Worm (Caenorhabditis elegans) whole organism, late embryonic: ENCODE data around the gene ubc-24.

Experiments used
- ama-1 ChIP-seq: fragments of 150-350 bp; optimal IDR thresholded peaks from 2 replicates; lab custom pipeline; 2014
- dve-1 ChIP-seq: sonication (generic microtip); optimal IDR thresholded peaks from 2 replicates; lab custom pipeline; 2017; ENCODE audit warnings: antibody characterized with exemption, mild to moderate bottlenecking, missing genetic modification characterization, missing compliant biosample characterization
- ets-4 ChIP-seq: sonication (generic microtip); optimal IDR thresholded peaks from 2 replicates; lab custom pipeline; 2016; ENCODE audit warnings: missing genetic modification characterization, missing compliant biosample characterization
- nfya-1 ChIP-seq: sonication (generic microtip); optimal IDR thresholded peaks from 2 replicates; lab custom pipeline; 2017; ENCODE audit warnings: missing genetic modification characterization, mild to moderate bottlenecking, missing compliant biosample characterization, antibody characterized with exemption, moderate library complexity
- nhr-232 ChIP-seq: sonication (generic microtip); optimal IDR thresholded peaks from 2 replicates; lab custom pipeline; 2016; ENCODE audit warnings: missing genetic modification characterization, missing compliant biosample characterization
- npax-4 ChIP-seq: sonication (generic microtip); optimal IDR thresholded peaks from 2 replicates; lab custom pipeline; 2016; ENCODE audit warnings: missing genetic modification characterization, missing compliant biosample characterization
- pqm-1 ChIP-seq: sonication (generic microtip); optimal IDR thresholded peaks from 2 replicates; lab custom pipeline; 2016; ENCODE audit warnings: missing genetic modification characterization, missing compliant biosample characterization
- ref-2 ChIP-seq: sonication (generic microtip); optimal IDR thresholded peaks from 2 replicates; lab custom pipeline; 2016; ENCODE audit warnings: missing genetic modification characterization, missing compliant biosample characterization
- sdc-2 ChIP-seq: sonication (generic microtip); optimal IDR thresholded peaks from 2 replicates; lab custom pipeline; 2016; ENCODE audit warnings: missing genotype, missing genetic modification characterization, missing compliant biosample characterization
- unc-42 ChIP-seq: sonication (generic microtip); optimal IDR thresholded peaks from 2 replicates; lab custom pipeline; 2016; ENCODE audit warnings: missing genotype, missing genetic modification characterization, missing compliant biosample characterization
- ztf-16 ChIP-seq: sonication (generic microtip); optimal IDR thresholded peaks from 2 replicates; lab custom pipeline; 2017; ENCODE audit warnings: missing genetic modification characterization, missing compliant biosample characterization

DNA sequence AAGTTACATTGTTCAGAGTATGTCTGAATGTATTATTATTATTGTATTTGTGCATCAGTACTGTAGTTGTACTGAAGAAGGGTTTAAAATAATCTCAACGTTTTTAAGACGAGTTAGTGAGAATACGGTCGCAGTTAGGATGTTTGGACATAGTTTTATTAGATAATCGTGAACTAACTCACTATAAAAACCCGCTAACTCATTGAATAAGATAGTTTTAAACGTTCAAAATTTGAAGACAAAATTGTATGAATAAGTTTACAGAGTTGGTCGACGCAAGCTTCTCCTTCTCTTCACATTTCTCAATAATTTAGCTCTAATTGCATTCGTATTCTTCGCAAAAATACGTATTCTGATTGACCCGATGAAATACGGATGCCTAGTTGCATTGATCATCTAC is 13.6 kb downstream of the ubc-24 start:
- TF ChIP-seq pqm-1 (tag; lab: Kevin White, UChicago) (no peak), nhr-232 (tag; lab: Kevin White, UChicago) (no peak), sdc-2 (tag; lab: Kevin White, UChicago) (no peak), ref-2 (tag; lab: Kevin White, UChicago) (no peak), nfya-1 (tag; lab: Kevin White, UChicago) (no peak), ets-4 (no peak), ama-1 (lab: Kevin White, UChicago) (no peak), npax-4 (tag; lab: Kevin White, UChicago) (no peak), dve-1 (tag; lab: Kevin White, UChicago) (no peak), ztf-16 (tag; lab: Kevin White, UChicago) (no peak), unc-42 (tag; lab: Kevin White, UChicago) (no peak)
